Worm (Caenorhabditis elegans) whole organism, midembryonic: Measurements from ENCODE around the gene tsp-6.

Experiments
- T22C8.4 ChIP-seq: fragments of 200-800 bp; sonication (Bioruptor generic); IDR thresholded peaks from 2 replicates; pipeline ENCODE4 v1.3.6; 2022; ENCODE audit warnings: missing genetic modification characterization, missing compliant biosample characterization
- cog-1 ChIP-seq: sonication (generic microtip); optimal IDR thresholded peaks from 2 replicates; lab custom pipeline; 2016; ENCODE audit warnings: missing genetic modification characterization, missing compliant biosample characterization
- flt-1 ChIP-seq: fragments of 200-800 bp; sonication (Bioruptor generic); IDR thresholded peaks from 2 replicates; pipeline ENCODE4 v1.3.6; 2022; ENCODE audit warnings: missing genetic modification characterization, missing compliant biosample characterization
- klf-2 ChIP-seq: fragments of 200-800 bp; sonication (Bioruptor generic); conservative IDR thresholded peaks from 2 replicates; pipeline ENCODE4 v1.3.6; 2022; ENCODE audit warnings: missing genetic modification reagents, missing genetic modification characterization, missing compliant biosample characterization
- ref-1 ChIP-seq: fragments of 200-800 bp; sonication (Bioruptor generic); conservative IDR thresholded peaks from 2 replicates; pipeline ENCODE4 v1.3.6; 2022; ENCODE audit warnings: missing genetic modification reagents, missing genetic modification characterization, missing compliant biosample characterization
- tab-1 ChIP-seq: fragments of 200-800 bp; sonication (Bioruptor generic); IDR thresholded peaks from 2 replicates; pipeline ENCODE4 v1.3.6; 2022; ENCODE audit warnings: missing genetic modification characterization, missing compliant biosample characterization
- ztf-23 ChIP-seq: fragments of 200-800 bp; sonication (Bioruptor generic); IDR thresholded peaks from 2 replicates; pipeline ENCODE4 v1.3.6; 2022; ENCODE audit warnings: missing genetic modification reagents, missing genetic modification characterization, missing compliant biosample characterization
- ztf-29 ChIP-seq: fragments of 200-800 bp; sonication (Bioruptor generic); IDR thresholded peaks from 2 replicates; pipeline ENCODE4 v1.3.6; 2022; ENCODE audit warnings: missing genetic modification reagents, missing genetic modification characterization, missing compliant biosample characterization

DNA sequence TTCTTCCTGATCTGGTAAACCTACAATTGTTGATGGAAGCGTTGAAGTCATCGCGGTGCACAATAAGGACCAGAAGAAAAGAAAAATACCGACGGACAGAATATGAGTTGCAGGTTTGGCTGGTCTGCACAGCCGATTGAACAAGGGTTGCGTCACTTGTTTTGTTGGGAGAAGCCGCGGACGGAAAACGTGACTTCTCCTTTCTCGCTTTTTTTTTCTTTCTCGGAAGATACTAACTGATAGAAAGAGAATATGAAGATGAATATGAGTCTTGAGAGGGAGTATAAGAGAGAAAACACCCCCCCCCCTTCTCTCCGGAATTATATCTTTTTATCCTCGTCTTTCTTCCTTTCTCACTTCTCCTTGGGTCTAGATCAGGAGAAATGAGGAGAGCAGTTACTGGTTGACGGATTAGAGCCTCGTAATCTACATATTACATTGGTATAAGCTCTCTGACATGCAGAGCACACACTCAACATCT, 7.5 kb downstream of the tsp-6 start, which contains the start of gene ssr-2:
- TF ChIP-seq T22C8.4 (GFP tag; lab: Robert Waterston, UW) (no peak), ztf-29 (no peak), ztf-23 (GFP tag; lab: Robert Waterston, UW) (no peak), tab-1 (GFP tag; lab: Robert Waterston, UW) (no peak), klf-2 (GFP tag; lab: Robert Waterston, UW) (no peak), flt-1 (no peak), cog-1 (no peak), ref-1 (GFP tag; lab: Robert Waterston, UW) (no peak)
